Worm (Caenorhabditis elegans): Measurements from ENCODE around the gene F26G1.5.

ce11 chrII:4755654-4756053, 15.5 kb downstream of the F26G1.5 start:
- no peak for TF ChIP-seq med-1 (GFP tag; optimal IDR thresholded peaks at IDR 0.05; ENCODE audit: insufficient read depth)
- no peak for TF ChIP-seq T22C8.4 (GFP tag; IDR thresholded peaks at IDR 0.05)
- TF ChIP-seq tab-1 (GFP tag; IDR thresholded peaks at IDR 0.05) = no peak
- TF ChIP-seq flt-1 (GFP tag; IDR thresholded peaks at IDR 0.05) = no peak
